Fruit fly (Drosophila melanogaster): ENCODE measurements around the gene ath.

ath gene

dm6 chr2L:10237725-10238446 is 26.9 kb downstream of the ath start, which contains the start of gene mthl15:
Gene mthl15 (minus strand): TSS chr2L:10238317.
- no peak for TF ChIP-seq Blimp-1 (GFP tag; optimal IDR thresholded peaks at IDR 0.05)
- no peak for TF ChIP-seq CG32006 (GFP tag; optimal IDR thresholded peaks at IDR 0.05)
- peak; percentile 34 for TF ChIP-seq vri (GFP tag; optimal IDR thresholded peaks at IDR 0.05)
- peak; percentile 90 for TF ChIP-seq fkh (GFP tag; optimal IDR thresholded peaks at IDR 0.05)
- TF ChIP-seq net (GFP tag; optimal IDR thresholded peaks at IDR 0.05): no peak
- TF ChIP-seq CG10669 (GFP tag; optimal IDR thresholded peaks at IDR 0.05): no peak
- no peak for TF ChIP-seq CG7368 (GFP tag; optimal IDR thresholded peaks at IDR 0.05)
- no peak for TF ChIP-seq Smox (GFP tag; optimal IDR thresholded peaks at IDR 0.05)
- TF ChIP-seq CG8119 (GFP tag; IDR thresholded peaks at IDR 0.05): no peak
- no peak for TF ChIP-seq CG6792 (GFP tag; optimal IDR thresholded peaks at IDR 0.05)
- TF ChIP-seq Sox14 (GFP tag; optimal IDR thresholded peaks at IDR 0.05): no peak

- no peak for TF ChIP-seq Sox14 (GFP tag; optimal IDR thresholded peaks at IDR 0.05)
- TF ChIP-seq fd59A (GFP tag; optimal IDR thresholded peaks at IDR 0.05): no peak
- TF ChIP-seq dac (GFP tag; optimal IDR thresholded peaks at IDR 0.05): no peak
- TF ChIP-seq Eip93F (GFP tag; optimal IDR thresholded peaks at IDR 0.05): peak; percentile 7
- no peak for TF ChIP-seq cyc (GFP tag; optimal IDR thresholded peaks at IDR 0.05)
- TF ChIP-seq CG3032 (tag; optimal IDR thresholded peaks at IDR 0.05): peak; percentile 14
- no peak for TF ChIP-seq CG11902 (GFP tag; optimal IDR thresholded peaks at IDR 0.05)
- TF ChIP-seq Gug (GFP tag; IDR thresholded peaks at IDR 0.05): no peak
- TF ChIP-seq Sox15 (GFP tag; optimal IDR thresholded peaks at IDR 0.05): no peak
- TF ChIP-seq OdsH (GFP tag; optimal IDR thresholded peaks at IDR 0.05): no peak
- TF ChIP-seq CG8119 (GFP tag; IDR thresholded peaks at IDR 0.05): no peak
- no peak for TF ChIP-seq salr (GFP tag; optimal IDR thresholded peaks at IDR 0.05)
These were observed 28.0 kb downstream of the ath start, which contains the start of gene me31B for dm6 chr2L:10238726-10239652. Gene me31B (plus strand): TSS chr2L:10239341.

dm6 chr2L:10246785-10247190 is 35.8 kb downstream of the ath start, which contains the start of gene chico:
Gene chico (minus strand): TSS chr2L:10247078.
- TF ChIP-seq CG6854 (GFP tag; optimal IDR thresholded peaks at IDR 0.05): no peak
- no peak for TF ChIP-seq CG6163 (GFP tag; IDR thresholded peaks at IDR 0.05)
- TF ChIP-seq topi (GFP tag; optimal IDR thresholded peaks at IDR 0.05): no peak
- TF ChIP-seq CG3919 (GFP tag; optimal IDR thresholded peaks at IDR 0.05): no peak
- TF ChIP-seq fd59A (GFP tag; optimal IDR thresholded peaks at IDR 0.05): no peak
- TF ChIP-seq CG8119 (GFP tag; IDR thresholded peaks at IDR 0.05): no peak
- TF ChIP-seq fd85E (GFP tag; optimal IDR thresholded peaks at IDR 0.05): no peak
- no peak for TF ChIP-seq CG1621 (tag; optimal IDR thresholded peaks at IDR 0.05)
- no peak for TF ChIP-seq CG9139 (GFP tag; optimal IDR thresholded peaks at IDR 0.05)
- no peak for TF ChIP-seq CG7368 (GFP tag; optimal IDR thresholded peaks at IDR 0.05)
- TF ChIP-seq lz (GFP tag; optimal IDR thresholded peaks at IDR 0.05): no peak
- no peak for TF ChIP-seq CG6792 (GFP tag; optimal IDR thresholded peaks at IDR 0.05)
- no peak for TF ChIP-seq Ets96B (tag; optimal IDR thresholded peaks at IDR 0.05)

DNA sequence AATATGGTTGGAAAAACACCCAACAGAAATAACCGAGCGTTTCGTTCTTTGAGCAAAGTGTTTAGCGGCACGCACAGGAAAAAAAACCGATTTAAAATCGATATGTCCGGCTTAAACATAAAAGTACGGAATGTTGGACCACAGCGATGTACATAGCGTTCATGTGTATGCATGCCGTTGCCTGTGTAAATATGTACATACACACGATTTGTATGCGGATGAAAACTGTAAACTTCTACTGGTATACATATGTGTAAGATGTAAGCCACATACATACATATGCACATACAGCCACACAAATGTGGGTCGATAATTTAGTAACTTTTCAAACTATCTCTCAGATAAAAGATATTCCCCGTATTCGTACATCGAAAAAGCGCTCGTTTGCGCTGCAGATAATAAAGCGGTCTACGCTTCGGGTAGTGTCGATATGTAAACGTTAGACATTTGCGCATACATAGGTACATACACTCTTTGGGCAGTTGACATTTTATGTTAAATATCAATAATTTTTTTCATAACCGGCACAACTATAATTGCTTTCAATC is 38.8 kb downstream of the ath start:
- TF ChIP-seq CG16779 (tag; optimal IDR thresholded peaks at IDR 0.05): no peak
- no peak for TF ChIP-seq CG11762 (GFP tag; optimal IDR thresholded peaks at IDR 0.05; ENCODE audit: insufficient read depth)
- no peak for TF ChIP-seq fd85E (GFP tag; optimal IDR thresholded peaks at IDR 0.05)
- peak; percentile 94 for TF ChIP-seq fkh (GFP tag; optimal IDR thresholded peaks at IDR 0.05)
- TF ChIP-seq net (GFP tag; optimal IDR thresholded peaks at IDR 0.05): no peak
